Worm (Caenorhabditis elegans) whole organism, L4 larva: ENCODE data around the gene tiar-1.
A peak's percentile ranks its signal among the peaks of the same experiment; 100 is the strongest.

Experiments
- T20F7.1 ChIP-seq: fragments of 200-800 bp; sonication (Bioruptor generic); optimal IDR thresholded peaks from 2 replicates; lab custom pipeline; 2018; ENCODE audit warnings: mild to moderate bottlenecking, missing genetic modification characterization, missing compliant biosample characterization
- ceh-62 ChIP-seq: sonication (generic microtip); optimal IDR thresholded peaks from 2 replicates; lab custom pipeline; 2017; ENCODE audit warnings: missing biosample characterization, missing genetic modification characterization
- dpl-1 ChIP-seq: fragments of 150-350 bp; optimal IDR thresholded peaks from 2 replicates; lab custom pipeline; 2014; ENCODE audit warnings: missing biosample characterization, missing genetic modification reagents, missing genetic modification characterization
- dve-1 ChIP-seq: sonication (generic microtip); optimal IDR thresholded peaks from 2 replicates; lab custom pipeline; 2017; ENCODE audit warnings: antibody characterized with exemption, mild to moderate bottlenecking, missing genetic modification characterization, missing compliant biosample characterization; ENCODE audit not compliant: insufficient read depth
- hif-1 ChIP-seq, 2 experiments: sonication (generic microtip); optimal IDR thresholded peaks; 2 replicates each; lab custom pipeline; 2016 to 2017; ENCODE audit warnings: missing compliant biosample characterization in 2 of 2, missing genetic modification characterization in 2 of 2, missing genetic modification reagents in 2 of 2, missing genotype in 2 of 2, mild to moderate bottlenecking in 1 of 2
- lin-29 ChIP-seq: fragments of 200-800 bp; sonication (Bioruptor generic); IDR thresholded peaks from 2 replicates; pipeline ENCODE4 v1.3.6; 2022; ENCODE audit warnings: missing genetic modification reagents, missing genetic modification characterization, missing compliant biosample characterization
- lin-39 ChIP-seq: fragments of 150-350 bp; optimal IDR thresholded peaks from 2 replicates; lab custom pipeline; 2014; ENCODE audit warnings: missing biosample characterization, missing genetic modification reagents, missing genetic modification characterization
- nhr-10 ChIP-seq: fragments of 150-350 bp; optimal IDR thresholded peaks from 2 replicates; lab custom pipeline; 2014; ENCODE audit warnings: missing biosample characterization, missing genetic modification characterization
- nhr-28 ChIP-seq: fragments of 150-350 bp; optimal IDR thresholded peaks from 2 replicates; lab custom pipeline; 2014; ENCODE audit warnings: missing biosample characterization, missing genetic modification characterization
- snpc-4 ChIP-seq: fragments of 150-350 bp; optimal IDR thresholded peaks from 2 replicates; lab custom pipeline; 2014; ENCODE audit warnings: missing biosample characterization, missing genetic modification characterization
- unc-62 ChIP-seq, 3 experiments: fragments of 150-350 bp in 1 of 3; sonication (generic microtip); optimal IDR thresholded peaks in 2 of 3; peaks in 1 of 3; 1 replicate in 1 of 3; 2 replicates in 2 of 3; lab custom pipeline; 2014 to 2017; ENCODE audit warnings: missing biosample characterization in 3 of 3, missing genetic modification characterization in 3 of 3, missing genetic modification reagents in 3 of 3, missing genotype in 1 of 3

DNA sequence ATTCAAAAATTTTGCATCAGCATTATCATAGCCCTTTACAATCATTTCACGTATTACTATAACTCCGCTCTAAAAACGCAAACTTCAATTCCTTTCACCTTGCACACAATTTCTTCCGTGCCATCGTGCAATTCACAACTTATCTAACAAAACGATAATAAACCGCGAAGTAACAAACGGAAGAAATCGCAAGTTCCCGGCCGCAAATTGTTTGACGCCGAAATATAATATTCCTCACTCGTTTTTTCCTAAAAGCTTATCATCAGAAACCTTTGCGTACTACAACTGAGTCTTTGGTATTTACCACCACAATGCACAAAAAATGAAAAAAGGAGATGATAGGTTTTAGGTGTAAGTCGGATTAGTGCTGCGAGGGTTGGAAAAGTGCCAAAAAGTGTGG is 32.7 kb upstream of the tiar-1 start:
- TF ChIP-seq dve-1 (no peak), snpc-4 (tag; lab: Kevin White, UChicago) (no peak), unc-62 (GFP tag; optimal IDR thresholded peaks at IDR 0.05 in 1 of 2; lab: Kevin White, UChicago) (no peak), unc-62 (tag; optimal IDR thresholded peaks at IDR 0.05; lab: Kevin White, UChicago) (no peak), dpl-1 (GFP tag; lab: Kevin White, UChicago) (no peak), hif-1 (tag; optimal IDR thresholded peaks at IDR 0.05; lab: Kevin White, UChicago) (no peak), nhr-28 (peak; percentile 72), lin-39 (tag; lab: Kevin White, UChicago) (no peak), T20F7.1 (GFP tag; lab: Kevin White, UChicago) (no peak), nhr-10 (tag; lab: Kevin White, UChicago) (no peak), lin-29 (GFP tag; lab: Robert Waterston, UW) (no peak), ceh-62 (tag; lab: Kevin White, UChicago) (no peak)
